Fruit fly (Drosophila melanogaster) whole organism, adult: ENCODE results near the gene CG1896.

Experiments used
- CG11617 ChIP-seq: fragments of 200-800 bp; sonication (Bioruptor generic); optimal IDR thresholded peaks from 2 replicates; lab custom pipeline; 2017; ENCODE audit warnings: mild to moderate bottlenecking, missing biosample characterization, missing genetic modification reagents, missing genetic modification characterization
- CG12768 ChIP-seq: fragments of 200-800 bp; sonication (Bioruptor generic); optimal IDR thresholded peaks from 2 replicates; lab custom pipeline; 2017; ENCODE audit warnings: missing biosample characterization, missing genetic modification characterization, mild to moderate bottlenecking, moderate library complexity, missing genetic modification reagents
- CG14711 ChIP-seq: fragments of 200-800 bp; sonication (Bioruptor generic); optimal IDR thresholded peaks from 2 replicates; lab custom pipeline; 2018; ENCODE audit warnings: missing biosample characterization, mild to moderate bottlenecking, missing genetic modification characterization, moderate library complexity
- CG1620 ChIP-seq: fragments of 200-800 bp; sonication (Bioruptor generic); optimal IDR thresholded peaks from 2 replicates; lab custom pipeline; 2016; ENCODE audit warnings: missing biosample characterization, missing genetic modification characterization
- CG33017 ChIP-seq: fragments of 200-800 bp; sonication (Bioruptor generic); optimal IDR thresholded peaks from 2 replicates; lab custom pipeline; 2018; ENCODE audit warnings: missing biosample characterization, mild to moderate bottlenecking, missing genetic modification characterization, moderate library complexity
- CG5204 ChIP-seq: fragments of 200-800 bp; sonication (Bioruptor generic); optimal IDR thresholded peaks from 2 replicates; lab custom pipeline; 2016; ENCODE audit warnings: missing biosample characterization, missing genetic modification characterization
- CG7045 ChIP-seq: fragments of 200-800 bp; sonication (Bioruptor generic); optimal IDR thresholded peaks from 2 replicates; lab custom pipeline; 2017; ENCODE audit warnings: missing biosample characterization, mild to moderate bottlenecking, missing genetic modification characterization
- CG7101 ChIP-seq: fragments of 200-800 bp; sonication (Bioruptor generic); optimal IDR thresholded peaks from 2 replicates; lab custom pipeline; 2018; ENCODE audit warnings: missing biosample characterization, mild to moderate bottlenecking, missing genetic modification characterization, moderate library complexity
- Clk ChIP-seq: fragments of 200-800 bp; sonication (Bioruptor generic); optimal IDR thresholded peaks from 2 replicates; lab custom pipeline; 2017; ENCODE audit warnings: missing biosample characterization, missing genetic modification characterization
- Crg-1 ChIP-seq: fragments of 200-800 bp; sonication (Bioruptor generic); optimal IDR thresholded peaks from 2 replicates; lab custom pipeline; 2016; ENCODE audit warnings: missing biosample characterization, missing genetic modification characterization
- Hr96 ChIP-seq: fragments of 200-800 bp; sonication (Bioruptor generic); optimal IDR thresholded peaks from 2 replicates; lab custom pipeline; 2016; ENCODE audit warnings: missing biosample characterization, missing genetic modification characterization
- Mnt ChIP-seq: fragments of 200-800 bp; sonication (Bioruptor generic); optimal IDR thresholded peaks from 2 replicates; lab custom pipeline; 2016; ENCODE audit warnings: missing biosample characterization, mild to moderate bottlenecking, missing genetic modification characterization
- bab1 ChIP-seq: fragments of 200-800 bp; sonication (Bioruptor generic); optimal IDR thresholded peaks from 3 replicates; lab custom pipeline; 2019; ENCODE audit warnings: missing biosample characterization, mild to moderate bottlenecking, missing genetic modification characterization, moderate library complexity
- cic ChIP-seq: fragments of 200-800 bp; sonication (Bioruptor generic); optimal IDR thresholded peaks from 2 replicates; lab custom pipeline; 2017; ENCODE audit warnings: missing biosample characterization, mild to moderate bottlenecking, missing genetic modification characterization, moderate library complexity
- cnc ChIP-seq, 2 experiments: fragments of >200 bp; optimal IDR thresholded peaks; 2 replicates each; lab custom pipeline; 2017
- kay ChIP-seq: fragments of 200-800 bp; sonication (Bioruptor generic); peaks from one replicate; lab custom pipeline; 2016; ENCODE audit warnings: missing biosample characterization, missing genetic modification characterization, borderline replicate concordance
- ovo ChIP-seq: fragments of 200-800 bp; sonication (Bioruptor generic); optimal IDR thresholded peaks from 2 replicates; lab custom pipeline; 2016; ENCODE audit warnings: missing biosample characterization, missing genetic modification characterization
- pad ChIP-seq: fragments of 200-800 bp; sonication (Bioruptor generic); optimal IDR thresholded peaks from 3 replicates; lab custom pipeline; 2017; ENCODE audit warnings: missing biosample characterization, missing genetic modification characterization, mild to moderate bottlenecking, moderate library complexity, missing genetic modification reagents
- tj ChIP-seq: fragments of 200-800 bp; sonication (Bioruptor generic); optimal IDR thresholded peaks from 3 replicates; lab custom pipeline; 2017; ENCODE audit warnings: missing biosample characterization, mild to moderate bottlenecking, missing genetic modification characterization, moderate library complexity
- toe ChIP-seq: fragments of 200-800 bp; sonication (Bioruptor generic); optimal IDR thresholded peaks from 2 replicates; lab custom pipeline; 2016; ENCODE audit warnings: missing biosample characterization, missing genetic modification characterization

The CG1896 gene

dm6 chr3R:31701934-31702333 lies 42.1 kb upstream of the CG1896 start:
- no peak for TF ChIP-seq cnc (optimal IDR thresholded peaks at IDR 0.05; lab: Kevin White, UChicago)
- no peak for TF ChIP-seq tj
- no peak for TF ChIP-seq toe (GFP tag; lab: Kevin White, UChicago)
- no peak for TF ChIP-seq ovo (GFP tag; lab: Kevin White, UChicago)
- TF ChIP-seq CG5204 (GFP tag; lab: Kevin White, UChicago), result no peak
- TF ChIP-seq Mnt (GFP tag; lab: Kevin White, UChicago), result no peak
- TF ChIP-seq pad (GFP tag; lab: Kevin White, UChicago), result no peak
- TF ChIP-seq Clk, result no peak
- TF ChIP-seq CG11617 (GFP tag; lab: Kevin White, UChicago), result no peak
- TF ChIP-seq CG12768 (GFP tag; lab: Kevin White, UChicago), result no peak
- no peak for TF ChIP-seq kay (GFP tag; lab: Kevin White, UChicago)
- no peak for TF ChIP-seq Hr96
- no peak for TF ChIP-seq CG14711 (tag; lab: Kevin White, UChicago)
- TF ChIP-seq cic (GFP tag; lab: Kevin White, UChicago), result no peak
- no peak for TF ChIP-seq CG1620
- no peak for TF ChIP-seq CG7045 (GFP tag; lab: Kevin White, UChicago)
- no peak for TF ChIP-seq CG7101 (tag; lab: Kevin White, UChicago)

- TF ChIP-seq CG14711 (tag; lab: Kevin White, UChicago) (no peak), CG7101 (tag; lab: Kevin White, UChicago) (no peak), CG33017 (tag; lab: Kevin White, UChicago) (no peak), toe (GFP tag; lab: Kevin White, UChicago) (no peak), Clk (no peak), bab1 (GFP tag; lab: Kevin White, UChicago) (no peak), CG7045 (GFP tag; lab: Kevin White, UChicago) (no peak), cnc (optimal IDR thresholded peaks at IDR 0.05; lab: Kevin White, UChicago) (no peak), tj (no peak), CG12768 (GFP tag; lab: Kevin White, UChicago) (no peak), pad (GFP tag; lab: Kevin White, UChicago) (no peak), cic (GFP tag; lab: Kevin White, UChicago) (no peak), kay (GFP tag; lab: Kevin White, UChicago) (no peak), Hr96 (no peak), Mnt (GFP tag; lab: Kevin White, UChicago) (no peak), CG1620 (no peak), CG5204 (GFP tag; lab: Kevin White, UChicago) (no peak), ovo (GFP tag; lab: Kevin White, UChicago) (no peak), Crg-1 (GFP tag; lab: Kevin White, UChicago) (no peak)
Observed at dm6 chr3R:31703370-31703769, 40.7 kb upstream of the CG1896 start.

DNA sequence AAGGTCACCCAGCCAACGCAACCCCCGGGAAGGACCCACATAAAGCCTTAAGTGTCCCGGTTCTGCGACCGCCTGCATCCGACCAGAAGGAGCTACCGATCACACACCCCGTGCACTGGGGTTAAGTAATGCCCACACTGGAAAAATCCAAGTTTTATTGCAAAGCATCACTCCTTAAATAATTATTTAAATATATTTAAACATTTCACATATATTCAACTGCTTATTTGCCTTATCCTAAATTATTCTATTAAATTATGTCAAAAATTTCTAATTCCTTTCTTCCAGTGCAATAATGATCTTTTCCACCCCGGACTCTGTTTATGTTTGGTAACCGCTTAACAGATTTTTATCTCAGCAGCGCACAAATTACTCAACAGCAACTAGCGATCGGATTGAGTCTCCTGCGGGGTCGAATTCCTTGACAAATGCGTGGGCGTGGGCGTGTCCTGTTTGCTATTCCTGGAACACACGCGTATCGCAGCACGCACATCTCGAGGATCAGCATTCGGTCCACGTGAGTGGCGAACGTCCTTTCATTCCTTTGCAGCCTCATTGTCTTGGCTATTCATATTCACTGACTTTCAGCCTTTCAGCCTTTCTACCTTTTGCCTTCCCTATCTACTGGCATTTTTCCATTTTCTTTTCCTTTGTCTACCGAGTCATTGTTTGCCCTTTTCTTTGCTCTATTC lies 39.4 kb upstream of the CG1896 start:
- no peak for TF ChIP-seq ovo (GFP tag; lab: Kevin White, UChicago)
- no peak for TF ChIP-seq tj
- TF ChIP-seq cnc (optimal IDR thresholded peaks at IDR 0.05; lab: Kevin White, UChicago), result no peak
- TF ChIP-seq CG33017 (tag; lab: Kevin White, UChicago), result no peak
- no peak for TF ChIP-seq CG11617 (GFP tag; lab: Kevin White, UChicago)
- no peak for TF ChIP-seq Mnt (GFP tag; lab: Kevin White, UChicago)
- no peak for TF ChIP-seq Clk
- no peak for TF ChIP-seq CG7101 (tag; lab: Kevin White, UChicago)
- no peak for TF ChIP-seq toe (GFP tag; lab: Kevin White, UChicago)
- TF ChIP-seq Crg-1 (GFP tag; lab: Kevin White, UChicago), result no peak
- TF ChIP-seq CG14711 (tag; lab: Kevin White, UChicago), result no peak
- no peak for TF ChIP-seq cic (GFP tag; lab: Kevin White, UChicago)
- TF ChIP-seq CG12768 (GFP tag; lab: Kevin White, UChicago), result no peak
- TF ChIP-seq pad (GFP tag; lab: Kevin White, UChicago), result no peak
- TF ChIP-seq kay (GFP tag; lab: Kevin White, UChicago), result no peak
- no peak for TF ChIP-seq bab1 (GFP tag; lab: Kevin White, UChicago)
- no peak for TF ChIP-seq CG5204 (GFP tag; lab: Kevin White, UChicago)
- no peak for TF ChIP-seq CG7045 (GFP tag; lab: Kevin White, UChicago)
- no peak for TF ChIP-seq CG1620
- no peak for TF ChIP-seq Hr96

DNA sequence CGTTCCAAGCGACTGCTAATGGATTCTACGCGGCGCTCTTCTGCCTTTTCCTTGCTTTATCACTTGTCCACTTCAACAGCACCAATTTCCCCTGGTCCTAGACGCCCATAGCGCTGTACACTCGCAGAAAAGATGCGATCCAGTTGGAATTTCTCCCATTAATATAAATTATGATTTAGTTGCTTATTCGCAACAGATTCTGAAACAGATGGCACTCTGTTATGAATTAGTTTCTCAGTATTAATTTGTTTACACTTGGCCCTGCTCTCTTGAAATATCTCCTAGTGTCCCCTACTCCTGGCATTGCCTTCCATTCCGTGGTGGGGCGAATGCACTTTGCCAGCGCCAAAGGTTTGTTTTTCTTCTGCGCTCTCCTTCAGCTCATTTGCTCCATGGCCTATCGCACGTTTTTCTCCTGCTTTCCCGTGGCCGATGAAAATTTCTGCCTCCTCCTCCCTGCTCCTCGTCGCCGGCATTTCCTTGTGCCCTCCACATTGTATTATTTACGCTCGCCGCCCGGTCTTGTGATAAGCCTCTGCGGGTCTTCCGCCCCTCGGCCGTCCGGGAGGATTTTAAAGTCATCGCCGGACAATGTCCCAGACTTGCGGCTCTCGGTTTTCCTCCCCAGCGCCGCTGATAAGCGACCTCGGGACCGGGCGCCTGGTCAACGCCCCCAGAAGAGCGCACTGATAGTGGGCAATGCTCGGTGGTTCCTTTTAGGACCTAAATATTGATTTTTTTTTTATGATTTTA lies 37.8 kb upstream of the CG1896 start:
- TF ChIP-seq ovo (GFP tag; lab: Kevin White, UChicago), result no peak
- TF ChIP-seq CG33017 (tag; lab: Kevin White, UChicago), result no peak
- no peak for TF ChIP-seq Clk
- TF ChIP-seq cnc (optimal IDR thresholded peaks at IDR 0.05; lab: Kevin White, UChicago), result no peak
- TF ChIP-seq cic (GFP tag; lab: Kevin White, UChicago), result no peak
- no peak for TF ChIP-seq CG11617 (GFP tag; lab: Kevin White, UChicago)
- no peak for TF ChIP-seq kay (GFP tag; lab: Kevin White, UChicago)
- no peak for TF ChIP-seq pad (GFP tag; lab: Kevin White, UChicago)

- TF ChIP-seq tj, result no peak
- no peak for TF ChIP-seq Hr96
- TF ChIP-seq CG33017 (tag; lab: Kevin White, UChicago), result no peak
- TF ChIP-seq toe (GFP tag; lab: Kevin White, UChicago), result no peak
- no peak for TF ChIP-seq kay (GFP tag; lab: Kevin White, UChicago)
- TF ChIP-seq cnc (optimal IDR thresholded peaks at IDR 0.05; lab: Kevin White, UChicago), result no peak
- no peak for TF ChIP-seq bab1 (GFP tag; lab: Kevin White, UChicago)
- TF ChIP-seq CG12768 (GFP tag; lab: Kevin White, UChicago), result no peak
- TF ChIP-seq CG7101 (tag; lab: Kevin White, UChicago), result no peak
- TF ChIP-seq CG11617 (GFP tag; lab: Kevin White, UChicago), result no peak
- TF ChIP-seq Clk, result no peak
- no peak for TF ChIP-seq CG1620
- no peak for TF ChIP-seq ovo (GFP tag; lab: Kevin White, UChicago)
- no peak for TF ChIP-seq CG14711 (tag; lab: Kevin White, UChicago)
- no peak for TF ChIP-seq CG7045 (GFP tag; lab: Kevin White, UChicago)
- no peak for TF ChIP-seq CG5204 (GFP tag; lab: Kevin White, UChicago)
- TF ChIP-seq pad (GFP tag; lab: Kevin White, UChicago), result no peak
- no peak for TF ChIP-seq Mnt (GFP tag; lab: Kevin White, UChicago)
Observed at dm6 chr3R:31706895-31707238, 37.2 kb upstream of the CG1896 start.
